ENCODE assay signal across 1 worm cellular context in genomic region chrIII:12608220-12608958, ce11.
TF ChIP-seq lines count a peak whose summit lies in the region.

Gene epc-1 (minus strand): TSS chrIII:12608586.

TF ChIP-seq in whole organism, L4 larva, 104 proteins besides CTCF, POLR2A, EP300 and RAD21 (continued from another document):
- TF ChIP-seq nhr-42 (GFP tag; IDR thresholded peaks at IDR 0.05; lab: Robert Waterston, UW): peak; percentile 88; the same call in 1 of the 2 replicates
- TF ChIP-seq set-16 (GFP tag; IDR thresholded peaks at IDR 0.05; lab: Robert Waterston, UW): peak; percentile 88
- TF ChIP-seq daf-19 (GFP tag; conservative IDR thresholded peaks at IDR 0.05; lab: Robert Waterston, UW): no peak
- peak; percentile 98 for TF ChIP-seq hlh-30 (tag; optimal IDR thresholded peaks at IDR 0.05; lab: Kevin White, UChicago; ENCODE audit: insufficient read depth)
- peak; percentile 94 for TF ChIP-seq mep-1 (tag; optimal IDR thresholded peaks at IDR 0.05; lab: Kevin White, UChicago)
- TF ChIP-seq snpc-4 (tag; optimal IDR thresholded peaks at IDR 0.05; lab: Kevin White, UChicago): no peak
- TF ChIP-seq jun-1 (tag; optimal IDR thresholded peaks at IDR 0.05; lab: Kevin White, UChicago): peak; percentile 67
- peak; percentile 77 for TF ChIP-seq nhr-25 (tag; optimal IDR thresholded peaks at IDR 0.05; lab: Kevin White, UChicago; ENCODE audit: borderline replicate concordance, insufficient read depth)
- peak; percentile 67 for TF ChIP-seq Y48G9A.11 (GFP tag; IDR thresholded peaks at IDR 0.05; lab: Robert Waterston, UW)
- peak; percentile 9 to 91 for TF ChIP-seq hif-1 (tag; optimal IDR thresholded peaks at IDR 0.05; lab: Kevin White, UChicago)
- peak; percentile 75 for TF ChIP-seq egl-43 (GFP tag; IDR thresholded peaks at IDR 0.05; lab: Robert Waterston, UW)
- peak; percentile 98 for TF ChIP-seq hlh-11 (tag; optimal IDR thresholded peaks at IDR 0.05; lab: Kevin White, UChicago)
- peak; percentile 83 for TF ChIP-seq mes-2 (tag; optimal IDR thresholded peaks at IDR 0.05; lab: Kevin White, UChicago; ENCODE audit: poor library complexity, severe bottlenecking)
- peak; percentile 87 for TF ChIP-seq nhr-11 (tag; optimal IDR thresholded peaks at IDR 0.05; lab: Kevin White, UChicago)
- TF ChIP-seq ama-1 (optimal IDR thresholded peaks at IDR 0.05; lab: Kevin White, UChicago): peak; percentile 89
